Worm (Caenorhabditis elegans) whole organism, L4/young adult: Measurements from ENCODE around the gene R05H11.1.

Experiments used
- W03F9.2 ChIP-seq: fragments of 150-350 bp; optimal IDR thresholded peaks from 2 replicates; lab custom pipeline; 2014; ENCODE audit warnings: missing biosample characterization, missing genetic modification characterization
- dao-5 ChIP-seq: sonication (generic microtip); optimal IDR thresholded peaks from 2 replicates; lab custom pipeline; 2016; ENCODE audit warnings: missing genotype, missing genetic modification characterization, moderate library complexity, missing compliant biosample characterization
- him-1 ChIP-seq: sonication (generic microtip); optimal IDR thresholded peaks from 2 replicates; lab custom pipeline; 2016; ENCODE audit warnings: missing genotype, missing genetic modification reagents, missing genetic modification characterization, missing compliant biosample characterization

Gene R05H11.1

DNA sequence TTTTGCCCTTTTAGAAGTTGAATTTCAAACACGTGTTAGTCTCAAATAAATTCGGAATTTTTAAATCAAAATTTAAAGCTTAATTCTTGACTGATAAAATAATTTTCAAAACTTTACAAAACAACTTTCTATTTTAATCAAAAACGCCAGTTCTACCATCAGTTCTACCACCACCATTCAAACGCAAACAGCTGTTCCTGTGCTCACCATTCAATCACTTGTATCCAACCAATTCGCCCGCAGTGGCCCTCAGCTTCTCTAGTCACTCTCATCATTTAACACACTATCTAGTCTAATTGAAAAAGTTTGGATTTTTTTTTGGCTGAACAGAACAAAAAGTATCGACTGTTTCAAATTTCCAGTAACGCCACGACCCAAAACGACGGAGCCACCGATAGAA, 27.4 kb downstream of the R05H11.1 start:
- TF ChIP-seq W03F9.2 (no peak), him-1 (tag; lab: Kevin White, UChicago) (no peak), dao-5 (tag; lab: Kevin White, UChicago) (no peak)

- TF ChIP-seq W03F9.2 (no peak), him-1 (tag; lab: Kevin White, UChicago) (no peak), dao-5 (tag; lab: Kevin White, UChicago) (no peak)
These were observed 30.7 kb downstream of the R05H11.1 start for ce11 chrIII:6826137-6826536.

ce11 chrIII:6831312-6831711, 35.9 kb downstream of the R05H11.1 start:
- no peak for TF ChIP-seq him-1 (tag; lab: Kevin White, UChicago)
- no peak for TF ChIP-seq W03F9.2
- no peak for TF ChIP-seq dao-5 (tag; lab: Kevin White, UChicago)

DNA sequence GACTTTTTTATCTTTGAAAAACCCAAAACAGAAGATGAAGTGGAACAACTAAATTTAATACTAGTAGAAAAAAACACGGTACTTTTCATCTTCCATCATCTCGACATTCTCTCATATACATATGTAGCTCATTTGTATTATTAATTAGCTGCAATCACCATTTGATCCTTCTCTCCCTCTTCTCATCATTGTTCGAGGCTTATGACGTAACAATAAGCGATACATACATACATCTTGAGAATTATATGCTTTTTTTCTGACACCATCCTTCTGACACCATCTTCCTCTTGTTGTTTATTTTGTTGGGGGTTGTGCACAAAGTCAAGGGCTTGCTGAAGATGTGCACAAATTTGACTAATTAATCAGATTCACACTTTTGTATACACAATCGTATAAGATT, 41.9 kb downstream of the R05H11.1 start:
- no peak for TF ChIP-seq W03F9.2
- no peak for TF ChIP-seq him-1 (tag; lab: Kevin White, UChicago)
- TF ChIP-seq dao-5 (tag; lab: Kevin White, UChicago) = no peak

DNA sequence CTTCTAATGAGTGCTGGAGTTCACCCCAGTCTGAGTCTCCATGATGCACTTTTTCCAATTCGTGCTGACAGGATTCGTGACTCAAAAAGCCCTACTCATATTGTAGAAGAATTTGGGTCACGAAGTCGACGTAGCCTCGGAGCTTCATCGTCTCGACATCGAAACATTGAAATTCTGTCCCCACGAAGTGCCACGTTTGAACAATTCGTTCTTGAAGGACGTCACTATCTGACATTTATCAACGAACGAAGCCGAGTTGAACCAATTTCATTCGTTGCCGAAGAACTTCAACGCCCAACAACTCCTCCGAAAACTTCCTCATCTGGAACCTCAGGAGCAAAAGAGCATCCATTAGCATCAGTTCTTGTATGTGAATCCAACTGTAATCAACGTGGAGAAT, 43.7 kb downstream of the R05H11.1 start:
- TF ChIP-seq him-1 (tag; lab: Kevin White, UChicago) (no peak), dao-5 (tag; lab: Kevin White, UChicago) (no peak), W03F9.2 (no peak)
